Worm (Caenorhabditis elegans) whole organism, L1 larva: ENCODE results near the gene ilys-6.

Experiments
- egl-27 ChIP-seq, 2 experiments: fragments of 150-350 bp in 1 of 2; sonication (generic microtip); optimal IDR thresholded peaks; 3 replicates each; lab custom pipeline; 2017 to 2018; ENCODE audit warnings: missing biosample characterization in 2 of 2, missing genetic modification characterization in 2 of 2, missing genetic modification reagents in 2 of 2
- elt-2 ChIP-seq: sonication (generic microtip); optimal IDR thresholded peaks from 2 replicates; lab custom pipeline; 2016; ENCODE audit warnings: missing genetic modification characterization, mild to moderate bottlenecking, inconsistent platforms, missing compliant biosample characterization, missing genetic modification reagents
- fkh-10 ChIP-seq: sonication (generic microtip); optimal IDR thresholded peaks from 2 replicates; lab custom pipeline; 2017; ENCODE audit warnings: missing biosample characterization, missing genetic modification reagents, missing genetic modification characterization
- lsy-2 ChIP-seq, 2 experiments: fragments of 150-350 bp; optimal IDR thresholded peaks; 2 replicates each; lab custom pipeline; 2014; ENCODE audit warnings: missing biosample characterization in 2 of 2, missing genetic modification characterization in 2 of 2
- mep-1 ChIP-seq: fragments of 150-350 bp; optimal IDR thresholded peaks from 2 replicates; lab custom pipeline; 2014; ENCODE audit warnings: missing biosample characterization, missing genetic modification characterization
- nhr-77 ChIP-seq: fragments of 150-350 bp; optimal IDR thresholded peaks from 2 replicates; lab custom pipeline; 2014; ENCODE audit warnings: missing biosample characterization, missing genetic modification characterization
- rnt-1 ChIP-seq: sonication (generic microtip); optimal IDR thresholded peaks from 2 replicates; lab custom pipeline; 2016; ENCODE audit warnings: mild to moderate bottlenecking, missing genetic modification characterization, moderate library complexity, missing compliant biosample characterization
- sox-4 ChIP-seq: sonication (generic microtip); optimal IDR thresholded peaks from 2 replicates; lab custom pipeline; 2016; ENCODE audit warnings: missing genetic modification characterization, missing compliant biosample characterization
- unc-62 ChIP-seq: fragments of 150-350 bp; optimal IDR thresholded peaks from 2 replicates; lab custom pipeline; 2014; ENCODE audit warnings: missing biosample characterization, missing genetic modification reagents, missing genetic modification characterization

- no peak for TF ChIP-seq unc-62 (GFP tag; lab: Kevin White, UChicago)
- TF ChIP-seq rnt-1 (tag; lab: Kevin White, UChicago) = no peak
- no peak for TF ChIP-seq lsy-2 (tag; optimal IDR thresholded peaks at IDR 0.05; lab: Kevin White, UChicago)
- TF ChIP-seq mep-1 (tag; lab: Kevin White, UChicago) = no peak
- no peak for TF ChIP-seq fkh-10
- TF ChIP-seq sox-4 (tag; lab: Kevin White, UChicago) = no peak
- TF ChIP-seq elt-2 (tag; lab: Kevin White, UChicago) = peak; percentile 58
- no peak for TF ChIP-seq nhr-77
- no peak for TF ChIP-seq egl-27 (tag; optimal IDR thresholded peaks at IDR 0.05; lab: Kevin White, UChicago)
Observed at ce11 chrIV:4032350-4032749, 31.1 kb downstream of the ilys-6 start.
